Fruit fly (Drosophila melanogaster): ENCODE measurements around the gene Saf-B.

Saf-B gene

dm6 chr3R:24810844-24811625, 6.2 kb upstream of the Saf-B start (continued):
- TF ChIP-seq pita (GFP tag; optimal IDR thresholded peaks at IDR 0.05) (no peak), Opbp (GFP tag; IDR thresholded peaks at IDR 0.05; ENCODE audit: partially characterized antibody) (no peak), az2 (GFP tag; optimal IDR thresholded peaks at IDR 0.05) (peak; percentile 87), twi (tag; optimal IDR thresholded peaks at IDR 0.05) (peak; percentile 76), so (GFP tag; IDR thresholded peaks at IDR 0.05) (peak; percentile 88), stwl (tag; optimal IDR thresholded peaks at IDR 0.05) (no peak), fru (optimal IDR thresholded peaks at IDR 0.05) (no peak), psq (GFP tag; optimal IDR thresholded peaks at IDR 0.05) (peak; percentile 31), sim (GFP tag; IDR thresholded peaks at IDR 0.05) (0 out of 2 replicates have a peak, but pooled peaks have one; percentile 12), CG17612 (GFP tag; IDR thresholded peaks at IDR 0.05) (peak; percentile 68; the same call in 1 of the 2 replicates), bsh (GFP tag; optimal IDR thresholded peaks at IDR 0.05) (peak; percentile 84 to 90), crc (GFP tag; optimal IDR thresholded peaks at IDR 0.05) (peak; percentile 62), Ptx1 (GFP tag; IDR thresholded peaks at IDR 0.05) (peak; percentile 86), Hr3 (GFP tag; optimal IDR thresholded peaks at IDR 0.05) (peak; percentile 87), Gug (GFP tag; IDR thresholded peaks at IDR 0.05) (peak; percentile 90), fd102C (GFP tag; optimal IDR thresholded peaks at IDR 0.05) (no peak), Mrtf (GFP tag; IDR thresholded peaks at IDR 0.05) (peak; percentile 89), dm (GFP tag; optimal IDR thresholded peaks at IDR 0.05) (peak; percentile 71), CG6791 (GFP tag; IDR thresholded peaks at IDR 0.05; ENCODE audit: partially characterized antibody) (no peak), E2f2 (GFP tag; IDR thresholded peaks at IDR 0.05) (peak; percentile 66), CG12219 (GFP tag; optimal IDR thresholded peaks at IDR 0.05) (peak; percentile 92), sc (optimal IDR thresholded peaks at IDR 0.05) (no peak), sc (GFP tag; optimal IDR thresholded peaks at IDR 0.05) (peak; percentile 69), CG2678 (tag; optimal IDR thresholded peaks at IDR 0.05) (peak; percentile 93), Drgx (GFP tag; IDR thresholded peaks at IDR 0.05) (peak; percentile 95), CG7372 (GFP tag; IDR thresholded peaks at IDR 0.05) (peak; percentile 86), prd (optimal IDR thresholded peaks at IDR 0.05) (no peak), prd (GFP tag; IDR thresholded peaks at IDR 0.05) (peak; percentile 86), gsb (GFP tag; IDR thresholded peaks at IDR 0.05) (peak; percentile 87), CG9932 (GFP tag; IDR thresholded peaks at IDR 0.05) (peak; percentile 88), tap (tag; optimal IDR thresholded peaks at IDR 0.05) (peak; percentile 90), CG8924 (tag; optimal IDR thresholded peaks at IDR 0.05) (peak; percentile 86), CG33213 (GFP tag; optimal IDR thresholded peaks at IDR 0.05) (peak; percentile 45), CG4707 (GFP tag; optimal IDR thresholded peaks at IDR 0.05) (peak; percentile 69), Dip2 (GFP tag; IDR thresholded peaks at IDR 0.05) (peak; percentile 47; the same call in 1 of the 2 replicates), Hr51 (GFP tag; optimal IDR thresholded peaks at IDR 0.05) (peak; percentile 76 to 90), CG15514 (GFP tag; optimal IDR thresholded peaks at IDR 0.05) (peak; percentile 82), dysf (GFP tag; IDR thresholded peaks at IDR 0.05) (peak; percentile 93), nmo (GFP tag; optimal IDR thresholded peaks at IDR 0.05) (peak; percentile 88), ac (GFP tag; optimal IDR thresholded peaks at IDR 0.05) (peak; percentile 30), CG30020 (tag; optimal IDR thresholded peaks at IDR 0.05) (peak; percentile 41), maf-S (GFP tag; optimal IDR thresholded peaks at IDR 0.05) (peak; percentile 80), HLH4C (GFP tag; IDR thresholded peaks at IDR 0.05; ENCODE audit: partially characterized antibody) (no peak), Dll (GFP tag; IDR thresholded peaks at IDR 0.05; ENCODE audit: partially characterized antibody) (no peak), bbx (GFP tag; IDR thresholded peaks at IDR 0.05; ENCODE audit: partially characterized antibody) (no peak), h (optimal IDR thresholded peaks at IDR 0.05) (no peak), CG12942 (GFP tag; optimal IDR thresholded peaks at IDR 0.05) (peak; percentile 79), Kr (GFP tag; optimal IDR thresholded peaks at IDR 0.05) (no peak), pho (GFP tag; optimal IDR thresholded peaks at IDR 0.05) (peak; percentile 76), row (GFP tag; IDR thresholded peaks at IDR 0.05) (peak; percentile 93)

Data from whole organism, embryonic.